Worm (Caenorhabditis elegans) whole organism, mixed stage, embryonic: ENCODE data around the gene srbc-22.

Experiments used
- blmp-1 ChIP-seq: fragments of 150-350 bp; optimal IDR thresholded peaks from 2 replicates; lab custom pipeline; 2014; ENCODE audit warnings: missing biosample characterization, missing genetic modification characterization
- nhr-237 ChIP-seq: fragments of 150-350 bp; optimal IDR thresholded peaks from 2 replicates; lab custom pipeline; 2014; ENCODE audit warnings: missing biosample characterization, missing genetic modification characterization
- nhr-28 ChIP-seq: fragments of 150-350 bp; optimal IDR thresholded peaks from 2 replicates; lab custom pipeline; 2014; ENCODE audit warnings: missing biosample characterization, missing genetic modification characterization
- pha-4 ChIP-seq: fragments of 150-350 bp; optimal IDR thresholded peaks from 2 replicates; lab custom pipeline; 2018; ENCODE audit warnings: missing biosample characterization, missing genetic modification reagents, missing genetic modification characterization
- unc-39 ChIP-seq: fragments of 150-350 bp; optimal IDR thresholded peaks from 2 replicates; lab custom pipeline; 2014; ENCODE audit warnings: missing biosample characterization, missing genetic modification characterization

ce11 chrV:2183162-2183561, 26.2 kb downstream of the srbc-22 start, which contains the start of gene cyp-33C2:
- TF ChIP-seq unc-39 (tag; lab: Kevin White, UChicago) (no peak), nhr-237 (tag; lab: Kevin White, UChicago) (no peak), blmp-1 (tag; lab: Kevin White, UChicago) (no peak), pha-4 (tag; lab: Kevin White, UChicago) (no peak), nhr-28 (tag; lab: Kevin White, UChicago) (no peak)
